Fruit fly (Drosophila melanogaster): ENCODE data around the gene CG17193.
A peak's percentile ranks its signal among the peaks of the same experiment; 100 is the strongest.

The CG17193 gene

dm6 chr3R:19998418-19998817 is 57.5 kb downstream of the CG17193 start (continued):
- peak; percentile 77; the same call in 1 of the 3 replicates for TF ChIP-seq CG2199 (GFP tag; IDR thresholded peaks at IDR 0.05)
- peak; percentile 64 for TF ChIP-seq E2f1 (GFP tag; IDR thresholded peaks at IDR 0.05)
- TF ChIP-seq en (GFP tag; optimal IDR thresholded peaks at IDR 0.05) = peak; percentile 38
- peak; percentile 93 for TF ChIP-seq ci (GFP tag; IDR thresholded peaks at IDR 0.05)
- TF ChIP-seq ac (GFP tag; optimal IDR thresholded peaks at IDR 0.05) = no peak
- TF ChIP-seq CG8281 (tag; optimal IDR thresholded peaks at IDR 0.05) = peak; percentile 22
- TF ChIP-seq sc (optimal IDR thresholded peaks at IDR 0.05) = no peak
- peak; percentile 70 for TF ChIP-seq sc (GFP tag; optimal IDR thresholded peaks at IDR 0.05)
- TF ChIP-seq Awh (GFP tag; IDR thresholded peaks at IDR 0.05) = peak; percentile 66
- TF ChIP-seq crp (GFP tag; optimal IDR thresholded peaks at IDR 0.05) = no peak
- peak; percentile 27 for TF ChIP-seq da (GFP tag; optimal IDR thresholded peaks at IDR 0.05)
- no peak for TF ChIP-seq CG9797 (GFP tag; optimal IDR thresholded peaks at IDR 0.05)
- peak; percentile 76 for TF ChIP-seq CG8944 (GFP tag; optimal IDR thresholded peaks at IDR 0.05)
- no peak for TF ChIP-seq pan (optimal IDR thresholded peaks at IDR 0.05)
- peak in 1 of 2 experiments; percentile 77 for TF ChIP-seq pan (GFP tag; optimal IDR thresholded peaks at IDR 0.05 in 1 of 2, IDR thresholded peaks at IDR 0.05 in 1 of 2)
- TF ChIP-seq tx (GFP tag; optimal IDR thresholded peaks at IDR 0.05) = peak; percentile 36
- TF ChIP-seq CG11695 (GFP tag; IDR thresholded peaks at IDR 0.05) = 0 out of 3 replicates have a peak, but pooled peaks have one; percentile 12
- TF ChIP-seq CG34224 (GFP tag; IDR thresholded peaks at IDR 0.05; ENCODE audit: partially characterized antibody) = no peak
- TF ChIP-seq Max (GFP tag; optimal IDR thresholded peaks at IDR 0.05) = peak; percentile 33
- no peak for TF ChIP-seq p53 (GFP tag; optimal IDR thresholded peaks at IDR 0.05)
- no peak for TF ChIP-seq hth (optimal IDR thresholded peaks at IDR 0.05)
- no peak for TF ChIP-seq CG1024 (GFP tag; IDR thresholded peaks at IDR 0.05)
- peak; percentile 60 for TF ChIP-seq CG12769 (tag; optimal IDR thresholded peaks at IDR 0.05)
- TF ChIP-seq amos (GFP tag; IDR thresholded peaks at IDR 0.05; ENCODE audit: partially characterized antibody) = no peak
- peak; percentile 49 for TF ChIP-seq NC2α (GFP tag; optimal IDR thresholded peaks at IDR 0.05)
- TF ChIP-seq CG10431 (GFP tag; optimal IDR thresholded peaks at IDR 0.05) = no peak
- no peak for TF ChIP-seq vnd (GFP tag; IDR thresholded peaks at IDR 0.05; ENCODE audit: partially characterized antibody)
- peak in 1 of 2 experiments; percentile 87 for TF ChIP-seq eve (GFP tag; optimal IDR thresholded peaks at IDR 0.05)
- TF ChIP-seq CG1647 (GFP tag; optimal IDR thresholded peaks at IDR 0.05) = peak; percentile 38
- TF ChIP-seq CG15696 (tag; optimal IDR thresholded peaks at IDR 0.05) = peak; percentile 69
- TF ChIP-seq nerfin-2 (GFP tag; IDR thresholded peaks at IDR 0.05; ENCODE audit: partially characterized antibody) = no peak
- TF ChIP-seq Bteb2 (GFP tag; optimal IDR thresholded peaks at IDR 0.05) = peak; percentile 51
- no peak for TF ChIP-seq Trl (optimal IDR thresholded peaks at IDR 0.05)
- TF ChIP-seq Trl (GFP tag; optimal IDR thresholded peaks at IDR 0.05) = peak; percentile 68
- TF ChIP-seq CG9727 (GFP tag; optimal IDR thresholded peaks at IDR 0.05) = peak; percentile 51
- TF ChIP-seq B-H1 (GFP tag; IDR thresholded peaks at IDR 0.05) = peak; percentile 66
- TF ChIP-seq Opbp (GFP tag; IDR thresholded peaks at IDR 0.05; ENCODE audit: partially characterized antibody) = no peak
- TF ChIP-seq CG6175 (GFP tag; IDR thresholded peaks at IDR 0.05) = 0 out of 3 replicates have a peak, but pooled peaks have one; percentile 38
- peak; percentile 74 for TF ChIP-seq fd64A (GFP tag; optimal IDR thresholded peaks at IDR 0.05)
- TF ChIP-seq schlank (tag; optimal IDR thresholded peaks at IDR 0.05) = no peak
- TF ChIP-seq rib (GFP tag; IDR thresholded peaks at IDR 0.05) = no peak
- TF ChIP-seq CG16815 (GFP tag; optimal IDR thresholded peaks at IDR 0.05) = peak; percentile 65
- TF ChIP-seq CG6813 (GFP tag; optimal IDR thresholded peaks at IDR 0.05) = peak; percentile 62
- TF ChIP-seq Pdp1 (GFP tag; optimal IDR thresholded peaks at IDR 0.05) = peak; percentile 59 to 69
- TF ChIP-seq Aef1 (GFP tag; IDR thresholded peaks at IDR 0.05) = no peak
- TF ChIP-seq sisA (GFP tag; IDR thresholded peaks at IDR 0.05) = peak; percentile 85
- peak; percentile 77 for TF ChIP-seq CG14710 (tag; optimal IDR thresholded peaks at IDR 0.05)
- TF ChIP-seq sob (GFP tag; IDR thresholded peaks at IDR 0.05) = peak; percentile 74
- TF ChIP-seq Deaf1 (tag; optimal IDR thresholded peaks at IDR 0.05) = peak; percentile 14
- peak; percentile 28 for TF ChIP-seq CG13123 (GFP tag; optimal IDR thresholded peaks at IDR 0.05)
- TF ChIP-seq Atf6 (GFP tag; IDR thresholded peaks at IDR 0.05) = peak; percentile 26; the same call in 1 of the 2 replicates
- no peak for TF ChIP-seq ftz-f1 (GFP tag; optimal IDR thresholded peaks at IDR 0.05)

Measured in whole organism, embryonic.